Worm (Caenorhabditis elegans) whole organism, early embryonic: Measurements from ENCODE around the gene zfp-3.
"Not testable (repeated sequence)": the region's sequence is repeated elsewhere in the genome, so short reads cannot be mapped to it uniquely, and the experiment has no call there.

ENCODE experiments used
- B0310.2 ChIP-seq: sonication (generic microtip); optimal IDR thresholded peaks from 2 replicates; lab custom pipeline; 2016; ENCODE audit warnings: mild to moderate bottlenecking, missing genetic modification characterization, missing compliant biosample characterization
- F13C5.2 ChIP-seq: sonication (generic microtip); optimal IDR thresholded peaks from 2 replicates; lab custom pipeline; 2017; ENCODE audit warnings: mild to moderate bottlenecking, missing genetic modification characterization, inconsistent platforms, missing compliant biosample characterization
- aly-1 ChIP-seq: sonication (generic microtip); optimal IDR thresholded peaks from 2 replicates; lab custom pipeline; 2016; ENCODE audit warnings: missing genetic modification characterization, missing compliant biosample characterization
- ama-1 ChIP-seq: fragments of 150-350 bp; optimal IDR thresholded peaks from 2 replicates; lab custom pipeline; 2014
- ceh-13 ChIP-seq: fragments of 200-800 bp; sonication (Bioruptor generic); optimal IDR thresholded peaks from 2 replicates; lab custom pipeline; 2018; ENCODE audit warnings: mild to moderate bottlenecking, missing genetic modification characterization, missing compliant biosample characterization
- ceh-36 ChIP-seq: sonication (generic microtip); optimal IDR thresholded peaks from 2 replicates; lab custom pipeline; 2016; ENCODE audit warnings: missing genetic modification characterization, inconsistent platforms, missing compliant biosample characterization
- ets-7 ChIP-seq: sonication (generic microtip); optimal IDR thresholded peaks from 2 replicates; lab custom pipeline; 2016; ENCODE audit warnings: missing genotype, missing genetic modification characterization, missing compliant biosample characterization
- flt-1 ChIP-seq: fragments of 200-800 bp; sonication (Bioruptor generic); IDR thresholded peaks from 2 replicates; pipeline ENCODE4 v1.3.6; 2022; ENCODE audit warnings: missing genetic modification characterization, missing compliant biosample characterization
- hmbx-1 ChIP-seq: sonication (generic microtip); optimal IDR thresholded peaks from 2 replicates; lab custom pipeline; 2016; ENCODE audit warnings: mild to moderate bottlenecking, missing genetic modification characterization, missing compliant biosample characterization
- hmg-4 ChIP-seq: fragments of 200-800 bp; sonication (Bioruptor generic); optimal IDR thresholded peaks from 2 replicates; lab custom pipeline; 2018; ENCODE audit warnings: mild to moderate bottlenecking, missing genetic modification characterization, missing compliant biosample characterization
- hnd-1 ChIP-seq: sonication (generic microtip); optimal IDR thresholded peaks from 2 replicates; lab custom pipeline; 2016; ENCODE audit warnings: missing genetic modification characterization, missing compliant biosample characterization
- pes-1 ChIP-seq: fragments of 200-800 bp; sonication (Bioruptor generic); IDR thresholded peaks from 2 replicates; pipeline ENCODE4 v1.3.6; 2022; ENCODE audit warnings: missing genetic modification reagents, missing genetic modification characterization, missing compliant biosample characterization
- scrt-1 ChIP-seq: fragments of 200-800 bp; sonication (Bioruptor generic); IDR thresholded peaks from 2 replicates; pipeline ENCODE4 v1.3.6; 2022; ENCODE audit warnings: missing genetic modification characterization, missing compliant biosample characterization
- sea-1 ChIP-seq: fragments of 200-800 bp; sonication (Bioruptor generic); conservative IDR thresholded peaks from 2 replicates; pipeline ENCODE4 v1.3.6; 2022; ENCODE audit warnings: missing genetic modification characterization, missing compliant biosample characterization
- tbx-11 ChIP-seq: fragments of 200-800 bp; sonication (Bioruptor generic); IDR thresholded peaks from 2 replicates; pipeline ENCODE4 v1.3.6; 2022; ENCODE audit warnings: missing genetic modification characterization, missing compliant biosample characterization
- tbx-37 ChIP-seq: fragments of 200-800 bp; sonication (Bioruptor generic); conservative IDR thresholded peaks from 2 replicates; pipeline ENCODE4 v1.3.6; 2022; ENCODE audit warnings: missing genetic modification reagents, missing genetic modification characterization, missing compliant biosample characterization
- tra-4 ChIP-seq: sonication (generic microtip); optimal IDR thresholded peaks from 2 replicates; lab custom pipeline; 2017; ENCODE audit warnings: missing genetic modification characterization, missing compliant biosample characterization

Gene zfp-3

ce11 chrX:1450352-1450818 is 3.9 kb upstream of the zfp-3 start, which contains the start of gene W05H7.1:
Gene W05H7.1 (plus strand): TSS chrX:1450768.
- TF ChIP-seq hmbx-1 (tag; lab: Kevin White, UChicago): no peak
- peak; percentile 50 for TF ChIP-seq hmg-4 (GFP tag; lab: Kevin White, UChicago)

ce11 chrX:1445696-1446095 is 747 bp downstream of the zfp-3 start:
- TF ChIP-seq hmg-4 (GFP tag; lab: Kevin White, UChicago) (no peak), tbx-37 (GFP tag; lab: Robert Waterston, UW) (no peak), hmbx-1 (tag; lab: Kevin White, UChicago) (no peak), pes-1 (GFP tag; lab: Robert Waterston, UW) (no peak), hnd-1 (tag; lab: Kevin White, UChicago) (no peak), flt-1 (GFP tag; lab: Robert Waterston, UW) (no peak), tra-4 (tag; lab: Kevin White, UChicago) (no peak), sea-1 (GFP tag; lab: Robert Waterston, UW) (no peak), ceh-13 (GFP tag; lab: Kevin White, UChicago) (no peak), scrt-1 (GFP tag; lab: Robert Waterston, UW) (no peak), aly-1 (tag; lab: Kevin White, UChicago) (no peak), B0310.2 (no peak), F13C5.2 (no peak), ceh-36 (no peak), ets-7 (tag; lab: Kevin White, UChicago) (no peak), tbx-11 (GFP tag; lab: Robert Waterston, UW) (no peak), ama-1 (lab: Kevin White, UChicago) (no peak)

DNA sequence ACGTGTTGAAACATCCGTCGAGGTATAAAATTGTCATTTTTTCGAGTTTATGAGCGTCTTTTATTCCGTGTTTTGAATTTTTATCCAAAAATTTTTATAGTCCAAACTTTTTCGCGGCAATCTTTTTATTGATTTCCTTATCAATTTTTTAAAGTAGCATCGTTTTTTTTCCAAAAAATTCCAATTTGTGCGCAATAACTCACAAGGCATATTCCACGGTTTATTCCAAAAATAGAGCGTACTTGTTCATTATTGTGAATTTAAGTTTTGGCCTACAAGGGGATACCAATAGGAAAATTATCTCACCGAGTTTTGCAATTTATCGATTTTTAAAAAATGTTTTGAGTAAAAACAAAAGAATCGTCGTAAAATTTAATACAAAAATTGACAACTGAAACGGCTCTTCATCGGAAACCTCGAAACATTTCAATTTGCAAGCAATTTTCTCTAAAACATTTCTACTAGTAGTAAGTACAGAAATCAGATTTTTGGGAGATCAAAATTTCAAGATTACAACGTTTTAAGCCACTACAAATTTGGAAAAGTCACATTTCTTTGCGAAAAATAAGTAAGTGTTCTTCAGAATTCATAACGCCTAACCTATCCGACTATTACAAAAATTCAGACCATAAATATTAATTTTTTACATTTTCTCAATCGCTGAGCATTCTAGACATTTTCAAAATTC is 2.7 kb downstream of the zfp-3 start:
- TF ChIP-seq B0310.2 (no peak), F13C5.2 (peak; percentile 1), flt-1 (GFP tag; lab: Robert Waterston, UW) (no peak), pes-1 (GFP tag; lab: Robert Waterston, UW) (no peak), hmbx-1 (tag; lab: Kevin White, UChicago) (no peak), tbx-11 (GFP tag; lab: Robert Waterston, UW) (no peak)

- TF ChIP-seq tra-4 (tag; lab: Kevin White, UChicago) (no peak), ama-1 (lab: Kevin White, UChicago) (no peak), flt-1 (GFP tag; lab: Robert Waterston, UW) (no peak), B0310.2 (no peak), scrt-1 (GFP tag; lab: Robert Waterston, UW) (no peak), aly-1 (tag; lab: Kevin White, UChicago) (no peak), hmbx-1 (tag; lab: Kevin White, UChicago) (no peak), ceh-36 (no peak), hnd-1 (tag; lab: Kevin White, UChicago) (no peak), ceh-13 (GFP tag; lab: Kevin White, UChicago) (no peak), tbx-37 (GFP tag; lab: Robert Waterston, UW) (no peak), ets-7 (tag; lab: Kevin White, UChicago) (no peak), sea-1 (GFP tag; lab: Robert Waterston, UW) (no peak), tbx-11 (GFP tag; lab: Robert Waterston, UW) (no peak), hmg-4 (GFP tag; lab: Kevin White, UChicago) (no peak), F13C5.2 (no peak), pes-1 (GFP tag; lab: Robert Waterston, UW) (no peak)
Measured at ce11 chrX:1441602-1442183, 4.8 kb downstream of the zfp-3 start.

- TF ChIP-seq scrt-1 (GFP tag; lab: Robert Waterston, UW) (no peak), ceh-13 (GFP tag; lab: Kevin White, UChicago) (no peak), ama-1 (lab: Kevin White, UChicago) (no peak), B0310.2 (no peak)
Measured at ce11 chrX:1440161-1440560, 6.3 kb downstream of the zfp-3 start, which contains the start of gene sedl-1. Gene sedl-1 (minus strand): TSS chrX:1440261.

ce11 chrX:1438925-1439324 is 7.5 kb downstream of the zfp-3 start:
- TF ChIP-seq ceh-13 (GFP tag; lab: Kevin White, UChicago): no peak
- no peak for TF ChIP-seq hmbx-1 (tag; lab: Kevin White, UChicago)
- no peak for TF ChIP-seq F13C5.2
- no peak for TF ChIP-seq pes-1 (GFP tag; lab: Robert Waterston, UW)
- no peak for TF ChIP-seq tbx-11 (GFP tag; lab: Robert Waterston, UW)
- no peak for TF ChIP-seq tra-4 (tag; lab: Kevin White, UChicago)
- no peak for TF ChIP-seq hmg-4 (GFP tag; lab: Kevin White, UChicago)
- TF ChIP-seq scrt-1 (GFP tag; lab: Robert Waterston, UW): no peak

ce11 chrX:1437097-1437496 is 9.3 kb downstream of the zfp-3 start:
- TF ChIP-seq ceh-36 (no peak), tbx-37 (GFP tag; lab: Robert Waterston, UW) (no peak)

ce11 chrX:1430707-1431106 is 15.7 kb downstream of the zfp-3 start, which contains the start of gene F19G12.1:
Gene F19G12.1 (plus strand): TSS chrX:1431007.
- not testable (repeated sequence) for TF ChIP-seq pes-1 (GFP tag; lab: Robert Waterston, UW); ama-1 (lab: Kevin White, UChicago); flt-1 (GFP tag; lab: Robert Waterston, UW)
